Fruit fly (Drosophila melanogaster) whole organism, prepupa: ENCODE data around the gene CG9154.

Experiments used
- CG10631 ChIP-seq: fragments of 200-800 bp; sonication (Bioruptor generic); optimal IDR thresholded peaks from 2 replicates; lab custom pipeline; 2016; ENCODE audit warnings: missing biosample characterization, missing genetic modification characterization
- CG11762 ChIP-seq: fragments of 200-800 bp; sonication (Bioruptor generic); optimal IDR thresholded peaks from 3 replicates; lab custom pipeline; 2016; ENCODE audit warnings: missing biosample characterization, missing genetic modification characterization; ENCODE audit not compliant: insufficient read depth
- CG11902 ChIP-seq: fragments of 200-800 bp; sonication (Bioruptor generic); optimal IDR thresholded peaks from 3 replicates; lab custom pipeline; 2016; ENCODE audit warnings: missing biosample characterization, missing genetic modification characterization
- CG15336 ChIP-seq: fragments of 200-800 bp; sonication (Bioruptor generic); IDR thresholded peaks from 2 replicates; pipeline ENCODE4 v1.3.6; 2022; ENCODE audit warnings: missing biosample characterization, missing genetic modification characterization
- CG1621 ChIP-seq: fragments of 200-800 bp; sonication (Bioruptor generic); optimal IDR thresholded peaks from 3 replicates; lab custom pipeline; 2018; ENCODE audit warnings: missing biosample characterization, mild to moderate bottlenecking, missing genetic modification characterization
- CG16779 ChIP-seq: fragments of 200-800 bp; sonication (Bioruptor generic); optimal IDR thresholded peaks from 3 replicates; lab custom pipeline; 2017; ENCODE audit warnings: missing biosample characterization, mild to moderate bottlenecking, missing genetic modification characterization
- CG3032 ChIP-seq: fragments of 200-800 bp; optimal IDR thresholded peaks from 2 replicates; lab custom pipeline; 2019; ENCODE audit warnings: missing biosample characterization, mild to moderate bottlenecking, missing genetic modification characterization, moderate library complexity
- CG31627 ChIP-seq: fragments of 200-800 bp; sonication (Bioruptor generic); optimal IDR thresholded peaks from 3 replicates; lab custom pipeline; 2016; ENCODE audit warnings: missing biosample characterization, missing genetic modification characterization
- CG32006 ChIP-seq: fragments of 200-800 bp; sonication (Bioruptor generic); optimal IDR thresholded peaks from 3 replicates; lab custom pipeline; 2017; ENCODE audit warnings: missing biosample characterization, mild to moderate bottlenecking, missing genetic modification characterization
- CG4318 ChIP-seq: fragments of 200-800 bp; sonication (Bioruptor generic); optimal IDR thresholded peaks from 3 replicates; lab custom pipeline; 2017; ENCODE audit warnings: missing biosample characterization, mild to moderate bottlenecking, missing genetic modification characterization
- CG6163 ChIP-seq: fragments of 200-800 bp; sonication (Bioruptor generic); IDR thresholded peaks from 3 replicates; pipeline ENCODE4 v1.3.6; 2022; ENCODE audit warnings: missing biosample characterization, missing genetic modification characterization
- CG6276 ChIP-seq: fragments of 200-800 bp; sonication (Bioruptor generic); optimal IDR thresholded peaks from 2 replicates; lab custom pipeline; 2017; ENCODE audit warnings: missing biosample characterization, mild to moderate bottlenecking, missing genetic modification characterization
- CG6808 ChIP-seq: fragments of 200-800 bp; sonication (Bioruptor generic); optimal IDR thresholded peaks from 3 replicates; lab custom pipeline; 2017; ENCODE audit warnings: missing biosample characterization, missing genetic modification characterization, mild to moderate bottlenecking, moderate library complexity, missing genetic modification reagents
- CG6854 ChIP-seq: fragments of 200-800 bp; sonication (Bioruptor generic); optimal IDR thresholded peaks from 2 replicates; lab custom pipeline; 2017; ENCODE audit warnings: missing biosample characterization, mild to moderate bottlenecking, missing genetic modification characterization
- CG8119 ChIP-seq: fragments of 200-800 bp; sonication (Bioruptor generic); IDR thresholded peaks from 3 replicates; pipeline ENCODE4 v1.3.6; 2022; ENCODE audit warnings: missing biosample characterization, missing genetic modification characterization
- CG8319 ChIP-seq: fragments of 200-800 bp; sonication (Bioruptor generic); optimal IDR thresholded peaks from 3 replicates; lab custom pipeline; 2016; ENCODE audit warnings: missing biosample characterization, missing genetic modification characterization
- CG8632 ChIP-seq: fragments of 200-800 bp; sonication (Bioruptor generic); optimal IDR thresholded peaks from 3 replicates; lab custom pipeline; 2016; ENCODE audit warnings: missing biosample characterization, missing genetic modification characterization
- CG9139 ChIP-seq: fragments of 200-800 bp; sonication (Bioruptor generic); optimal IDR thresholded peaks from 3 replicates; lab custom pipeline; 2017; ENCODE audit warnings: missing biosample characterization, mild to moderate bottlenecking, missing genetic modification characterization
- Eip75B ChIP-seq: fragments of 200-800 bp; sonication (Bioruptor generic); optimal IDR thresholded peaks from 3 replicates; lab custom pipeline; 2016; ENCODE audit warnings: missing biosample characterization, missing genetic modification characterization
- Eip78C ChIP-seq: fragments of 200-800 bp; sonication (Bioruptor generic); peaks from one replicate; lab custom pipeline; 2016; ENCODE audit warnings: missing biosample characterization, missing genetic modification characterization
- Eip93F ChIP-seq: fragments of 200-800 bp; sonication (Bioruptor generic); optimal IDR thresholded peaks from 2 replicates; lab custom pipeline; 2016; ENCODE audit warnings: missing biosample characterization, mild to moderate bottlenecking, missing genetic modification characterization
- Ets96B ChIP-seq: fragments of 200-800 bp; optimal IDR thresholded peaks from 2 replicates; lab custom pipeline; 2019; ENCODE audit warnings: missing biosample characterization, mild to moderate bottlenecking, missing genetic modification characterization, moderate library complexity
- Hr38 ChIP-seq: sonication (Bioruptor generic); optimal IDR thresholded peaks from 2 replicates; lab custom pipeline; 2016; ENCODE audit warnings: missing biosample characterization, missing genetic modification characterization
- Hr39 ChIP-seq: fragments of 200-800 bp; sonication (Bioruptor generic); optimal IDR thresholded peaks from 2 replicates; lab custom pipeline; 2016; ENCODE audit warnings: missing biosample characterization, missing genetic modification characterization
- Hr4 ChIP-seq: fragments of 200-800 bp; sonication (Bioruptor generic); optimal IDR thresholded peaks from 3 replicates; lab custom pipeline; 2016; ENCODE audit warnings: missing biosample characterization, missing genetic modification characterization
- Lpt ChIP-seq: fragments of 200-800 bp; sonication (Bioruptor generic); optimal IDR thresholded peaks from 3 replicates; lab custom pipeline; 2016; ENCODE audit warnings: missing biosample characterization, missing genetic modification characterization
- Smox ChIP-seq: fragments of 200-800 bp; sonication (Bioruptor generic); optimal IDR thresholded peaks from 3 replicates; lab custom pipeline; 2016; ENCODE audit warnings: missing biosample characterization, missing genetic modification characterization
- Sox102F ChIP-seq: fragments of 200-800 bp; sonication (Bioruptor generic); optimal IDR thresholded peaks from 2 replicates; lab custom pipeline; 2016; ENCODE audit warnings: missing biosample characterization, mild to moderate bottlenecking, missing genetic modification characterization
- Sox14 ChIP-seq: fragments of 200-800 bp; sonication (Bioruptor generic); optimal IDR thresholded peaks from 3 replicates; lab custom pipeline; 2016; ENCODE audit warnings: missing biosample characterization, missing genetic modification characterization
- Sox15 ChIP-seq: fragments of 200-800 bp; sonication (Bioruptor generic); optimal IDR thresholded peaks from 3 replicates; lab custom pipeline; 2016; ENCODE audit warnings: missing biosample characterization, missing genetic modification characterization
- cyc ChIP-seq: fragments of 200-800 bp; sonication (Bioruptor generic); optimal IDR thresholded peaks from 3 replicates; lab custom pipeline; 2016; ENCODE audit warnings: missing biosample characterization, missing genetic modification characterization
- dsx ChIP-seq: fragments of 200-800 bp; optimal IDR thresholded peaks from 3 replicates; lab custom pipeline; 2019; ENCODE audit warnings: missing biosample characterization, mild to moderate bottlenecking, missing genetic modification characterization, moderate library complexity; ENCODE audit not compliant: poor library complexity, severe bottlenecking
- eg ChIP-seq: fragments of 200-800 bp; sonication (Bioruptor generic); IDR thresholded peaks from 3 replicates; pipeline ENCODE4 v1.3.6; 2022; ENCODE audit warnings: missing biosample characterization, missing genetic modification characterization
- esn ChIP-seq: fragments of 200-800 bp; sonication (Bioruptor generic); optimal IDR thresholded peaks from 2 replicates; lab custom pipeline; 2016; ENCODE audit warnings: missing biosample characterization, mild to moderate bottlenecking, missing genetic modification characterization, moderate library complexity
- fd59A ChIP-seq: fragments of 200-800 bp; sonication (Bioruptor generic); optimal IDR thresholded peaks from 2 replicates; lab custom pipeline; 2017; ENCODE audit warnings: missing biosample characterization, mild to moderate bottlenecking, missing genetic modification characterization, missing genetic modification reagents
- fkh ChIP-seq: fragments of 200-800 bp; sonication (Bioruptor generic); optimal IDR thresholded peaks from 3 replicates; lab custom pipeline; 2017; ENCODE audit warnings: missing biosample characterization, mild to moderate bottlenecking, missing genetic modification characterization, moderate library complexity
- net ChIP-seq: fragments of 200-800 bp; sonication (Bioruptor generic); optimal IDR thresholded peaks from 3 replicates; lab custom pipeline; 2016; ENCODE audit warnings: missing biosample characterization, missing genetic modification characterization
- pdm3 ChIP-seq: fragments of 200-800 bp; sonication (Bioruptor generic); optimal IDR thresholded peaks from 3 replicates; lab custom pipeline; 2016; ENCODE audit warnings: missing biosample characterization, missing genetic modification characterization
- salr ChIP-seq, 2 experiments: fragments of 200-800 bp; sonication (Bioruptor generic); optimal IDR thresholded peaks; 3 replicates each; lab custom pipeline; 2016 to 2018; ENCODE audit warnings: missing biosample characterization in 2 of 2, missing genetic modification characterization in 2 of 2, mild to moderate bottlenecking in 1 of 2
- ss ChIP-seq, 2 experiments: fragments of 200-800 bp; sonication (Bioruptor generic); optimal IDR thresholded peaks; 2 replicates in 1 of 2; 3 replicates in 1 of 2; lab custom pipeline; 2017 to 2018; ENCODE audit warnings: mild to moderate bottlenecking in 2 of 2, missing biosample characterization in 2 of 2, missing genetic modification characterization in 2 of 2, moderate library complexity in 1 of 2
- svp ChIP-seq: fragments of 200-800 bp; sonication (Bioruptor generic); peaks from one replicate; lab custom pipeline; 2016; ENCODE audit warnings: missing biosample characterization, missing genetic modification characterization
- vri ChIP-seq: fragments of 200-800 bp; sonication (Bioruptor generic); optimal IDR thresholded peaks from 3 replicates; lab custom pipeline; 2016; ENCODE audit warnings: missing biosample characterization, mild to moderate bottlenecking, missing genetic modification characterization

Gene CG9154

DNA sequence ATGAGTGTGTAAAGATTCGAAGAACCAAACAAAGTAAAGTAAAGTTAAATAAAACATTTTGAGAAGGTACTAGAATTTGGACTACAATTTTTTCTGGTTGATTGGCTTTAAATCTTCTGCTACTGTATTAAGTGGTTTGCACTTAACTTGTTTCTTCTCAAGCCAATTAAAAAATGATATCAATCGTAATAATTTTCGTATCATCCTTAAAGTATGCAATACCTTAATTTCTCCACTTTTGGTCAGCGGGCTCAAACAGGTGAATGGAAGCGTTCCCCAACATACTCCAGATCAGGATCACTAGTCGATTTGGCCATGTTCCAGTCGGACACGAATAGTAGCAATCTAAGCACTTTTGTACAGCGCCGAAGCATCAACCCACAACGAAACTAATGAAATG is 3.4 kb upstream of the CG9154 start:
- no peak for TF ChIP-seq CG8119 (GFP tag; lab: Robert Waterston, UW)
- TF ChIP-seq CG6163 (GFP tag; lab: Robert Waterston, UW): no peak
- no peak for TF ChIP-seq Eip75B (GFP tag; lab: Kevin White, UChicago)
- TF ChIP-seq CG6276 (GFP tag; lab: Kevin White, UChicago): no peak
- TF ChIP-seq fkh (GFP tag; lab: Kevin White, UChicago): no peak
- no peak for TF ChIP-seq Sox14 (GFP tag; lab: Kevin White, UChicago)
- TF ChIP-seq CG8632 (GFP tag; lab: Kevin White, UChicago): no peak

- no peak for TF ChIP-seq Hr4 (GFP tag; lab: Kevin White, UChicago)
- no peak for TF ChIP-seq cyc (GFP tag; lab: Kevin White, UChicago)
- no peak for TF ChIP-seq CG11902 (GFP tag; lab: Kevin White, UChicago)
- no peak for TF ChIP-seq ss (GFP tag; optimal IDR thresholded peaks at IDR 0.05; lab: Kevin White, UChicago)
- TF ChIP-seq net (GFP tag; lab: Kevin White, UChicago): no peak
- TF ChIP-seq Sox14 (GFP tag; lab: Kevin White, UChicago): no peak
- TF ChIP-seq CG15336 (GFP tag; lab: Robert Waterston, UW): no peak
- no peak for TF ChIP-seq CG4318 (GFP tag; lab: Kevin White, UChicago)
- TF ChIP-seq fd59A: no peak
- TF ChIP-seq CG31627 (GFP tag; lab: Kevin White, UChicago): no peak
Measured at dm6 chr2L:6072124-6072523, 1.6 kb upstream of the CG9154 start.

- TF ChIP-seq CG8319 (GFP tag; lab: Kevin White, UChicago): no peak
- no peak for TF ChIP-seq vri (GFP tag; lab: Kevin White, UChicago)
- TF ChIP-seq svp (GFP tag; lab: Kevin White, UChicago): no peak
- TF ChIP-seq Eip93F: no peak
- no peak for TF ChIP-seq CG16779
- TF ChIP-seq CG11762 (GFP tag; lab: Kevin White, UChicago): no peak
- TF ChIP-seq CG8632 (GFP tag; lab: Kevin White, UChicago): no peak
- no peak for TF ChIP-seq CG10631
- peak; percentile 61 for TF ChIP-seq Eip78C (GFP tag; lab: Kevin White, UChicago)
- TF ChIP-seq Sox102F (GFP tag; lab: Kevin White, UChicago): no peak
- no peak for TF ChIP-seq CG32006 (GFP tag; lab: Kevin White, UChicago)
- TF ChIP-seq pdm3 (GFP tag; lab: Kevin White, UChicago): no peak
- no peak for TF ChIP-seq CG3032 (tag; lab: Kevin White, UChicago)
- peak; percentile 9 for TF ChIP-seq esn (GFP tag; lab: Kevin White, UChicago)
- TF ChIP-seq CG6854 (GFP tag; lab: Kevin White, UChicago): no peak
Measured at dm6 chr2L:6068544-6069251, 1.8 kb downstream of the CG9154 start, which contains the start of the genes CG9150 and Pfdn1. Gene CG9150, minus strand, starts transcription at chr2L:6068594. Gene Pfdn1, plus strand, starts transcription at chr2L:6069079.

- TF ChIP-seq Hr39 (GFP tag; lab: Kevin White, UChicago) (peak; percentile 100), CG3032 (tag; lab: Kevin White, UChicago) (peak; percentile 99), Ets96B (tag; lab: Kevin White, UChicago) (peak; percentile 100), CG9139 (peak; percentile 99), CG8119 (GFP tag; lab: Robert Waterston, UW) (peak; percentile 100), Lpt (GFP tag; lab: Kevin White, UChicago) (peak; percentile 99), fd59A (peak; percentile 99), Sox14 (GFP tag; lab: Kevin White, UChicago) (peak; percentile 100), Sox15 (peak; percentile 99), CG6808 (GFP tag; lab: Kevin White, UChicago) (peak; percentile 97), eg (GFP tag; lab: Robert Waterston, UW) (peak; percentile 100), CG6276 (GFP tag; lab: Kevin White, UChicago) (peak; percentile 99), cyc (GFP tag; lab: Kevin White, UChicago) (peak; percentile 100), esn (GFP tag; lab: Kevin White, UChicago) (peak; percentile 100), CG6163 (GFP tag; lab: Robert Waterston, UW) (peak; percentile 100), CG1621 (peak; percentile 99), Hr4 (GFP tag; lab: Kevin White, UChicago) (peak; percentile 100), Hr38 (GFP tag; lab: Kevin White, UChicago) (peak; percentile 94), salr (GFP tag; optimal IDR thresholded peaks at IDR 0.05; lab: Kevin White, UChicago) (peak; percentile 100), Smox (peak; percentile 100), CG6854 (GFP tag; lab: Kevin White, UChicago) (peak; percentile 99), CG11902 (GFP tag; lab: Kevin White, UChicago) (peak; percentile 99), Eip78C (GFP tag; lab: Kevin White, UChicago) (peak; percentile 100), dsx (peak; percentile 99), vri (GFP tag; lab: Kevin White, UChicago) (peak; percentile 100), Eip75B (GFP tag; lab: Kevin White, UChicago) (peak; percentile 100)
Measured at dm6 chr2L:6065823-6066222, 4.7 kb downstream of the CG9154 start, which contains the start of the genes Fbw5 and CG9147. Gene Fbw5, minus strand, starts transcription at chr2L:6065953. Gene CG9147, plus strand, starts transcription at chr2L:6065997.
